Fruit fly (Drosophila melanogaster): ENCODE measurements around the gene snk.

Gene snk

DNA sequence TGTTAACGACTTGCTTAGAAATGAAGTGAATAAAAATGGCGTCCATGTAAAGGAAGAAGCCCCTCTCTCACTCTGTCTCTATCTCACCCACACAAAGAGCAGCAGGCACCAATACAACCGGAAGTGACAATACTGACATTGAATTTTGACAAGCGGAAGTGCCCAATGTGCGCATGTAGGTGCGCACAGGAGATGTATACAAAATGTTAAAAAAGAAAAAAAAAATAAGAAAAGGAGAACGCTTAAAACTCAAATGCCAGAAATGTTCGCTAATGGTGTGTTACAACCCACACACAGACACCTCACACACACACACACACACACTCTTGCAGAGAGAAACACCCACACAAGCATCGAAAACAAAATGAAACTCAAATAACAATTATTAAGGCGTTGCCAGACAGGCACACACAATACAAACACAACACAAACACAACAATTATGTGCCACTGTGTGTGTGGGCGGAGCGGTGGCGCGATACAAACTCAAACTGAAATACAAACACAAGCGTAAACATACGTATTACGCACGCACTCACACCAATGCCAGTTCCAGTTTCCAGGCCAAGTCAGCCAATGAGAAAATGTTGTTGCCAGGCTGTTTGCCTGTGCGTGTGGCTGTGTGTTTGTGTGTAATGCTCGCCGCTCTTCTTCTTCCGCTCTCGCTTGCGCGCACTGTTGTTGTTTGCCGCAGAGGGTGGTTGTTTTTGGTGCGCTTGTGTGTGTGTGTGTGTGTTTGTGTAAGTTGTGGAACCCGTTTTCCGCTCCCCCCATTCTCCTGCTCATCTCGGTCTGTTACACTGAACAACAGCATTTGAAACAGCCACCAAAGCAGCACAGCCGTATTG, 21.4 kb upstream of the snk start (continued):
- TF ChIP-seq br (GFP tag; optimal IDR thresholded peaks at IDR 0.05): no peak
- no peak for TF ChIP-seq foxo (GFP tag; optimal IDR thresholded peaks at IDR 0.05)
- no peak for TF ChIP-seq CG9705 (GFP tag; optimal IDR thresholded peaks at IDR 0.05)

DNA sequence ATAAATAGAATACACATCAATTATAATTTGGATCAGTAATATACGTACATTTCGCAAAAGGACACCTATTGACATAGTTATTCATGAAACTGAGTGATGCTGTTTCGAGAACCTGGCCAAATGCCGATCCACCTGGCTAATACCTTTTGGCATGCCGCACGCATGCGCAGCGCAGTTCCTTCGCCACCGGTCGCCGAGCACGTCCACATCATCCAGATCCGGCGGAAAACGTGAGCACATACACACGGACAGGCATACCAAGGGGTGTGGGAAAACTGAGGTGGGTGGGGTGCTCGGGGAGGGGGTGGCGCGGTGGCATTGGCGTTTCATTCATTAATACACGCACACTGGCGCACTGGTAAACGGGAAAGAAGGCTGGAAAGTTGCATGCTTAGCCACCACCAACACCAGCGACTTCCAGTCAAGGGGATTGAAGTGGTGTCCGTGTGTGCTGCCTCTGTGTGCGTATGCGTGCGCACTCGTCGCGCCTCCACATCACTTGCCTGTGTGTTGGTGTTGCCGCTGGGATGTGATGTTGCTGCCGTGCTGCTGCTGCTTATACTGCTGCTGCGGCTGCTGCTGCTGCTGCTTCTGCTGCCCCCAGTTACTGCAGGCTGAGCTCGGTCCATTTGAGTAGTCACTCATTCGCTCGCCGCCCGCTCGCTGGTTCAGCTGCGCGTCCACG, 14.7 kb upstream of the snk start, which contains the start of gene sim:
Gene sim, plus strand, starts transcription at position 635 of the 685 bp plus-strand sequence.
- TF ChIP-seq N (GFP tag; optimal IDR thresholded peaks at IDR 0.05): no peak
- TF ChIP-seq Myc (optimal IDR thresholded peaks at IDR 0.05): no peak
- no peak for TF ChIP-seq jim (GFP tag; optimal IDR thresholded peaks at IDR 0.05)
- TF ChIP-seq Rel (GFP tag; optimal IDR thresholded peaks at IDR 0.05): no peak
- TF ChIP-seq Rel (tag; optimal IDR thresholded peaks at IDR 0.05): no peak
- no peak for TF ChIP-seq dsf (GFP tag; optimal IDR thresholded peaks at IDR 0.05; ENCODE audit: borderline replicate concordance)
- no peak for TF ChIP-seq OdsH (GFP tag; optimal IDR thresholded peaks at IDR 0.05)
- TF ChIP-seq sv (GFP tag; optimal IDR thresholded peaks at IDR 0.05): no peak
- TF ChIP-seq dl (GFP tag; optimal IDR thresholded peaks at IDR 0.05; ENCODE audit: insufficient read depth in 1 of 2, partially characterized antibody in 2 of 2): no peak
- TF ChIP-seq GATAd (GFP tag; optimal IDR thresholded peaks at IDR 0.05): no peak
- TF ChIP-seq psq (GFP tag; optimal IDR thresholded peaks at IDR 0.05): no peak
- no peak for TF ChIP-seq Vsx2 (GFP tag; optimal IDR thresholded peaks at IDR 0.05; ENCODE audit: partially characterized antibody)
- TF ChIP-seq br (GFP tag; optimal IDR thresholded peaks at IDR 0.05): no peak
- TF ChIP-seq Sp1 (GFP tag; optimal IDR thresholded peaks at IDR 0.05): no peak

DNA sequence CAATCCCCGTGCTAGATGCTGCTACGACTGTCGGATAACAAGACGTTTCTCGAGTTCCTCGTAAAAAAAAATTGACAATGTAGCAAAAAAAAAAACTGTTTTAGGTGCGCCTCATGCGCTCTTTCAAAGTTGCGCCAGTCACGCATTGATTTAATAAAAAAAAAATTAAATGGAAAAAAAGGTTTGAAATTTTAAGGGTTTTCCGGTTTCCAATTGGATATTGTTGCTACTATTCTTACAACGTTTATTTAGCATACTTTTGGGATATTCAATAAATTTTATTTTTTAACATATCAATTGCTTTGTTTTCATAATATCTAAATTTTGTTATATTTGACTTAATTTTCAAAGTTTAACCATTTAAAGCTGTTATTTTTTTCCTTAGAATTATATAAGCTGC, 14.0 kb upstream of the snk start:
- no peak for TF ChIP-seq foxo (GFP tag; optimal IDR thresholded peaks at IDR 0.05)
- TF ChIP-seq Sp1 (GFP tag; optimal IDR thresholded peaks at IDR 0.05): no peak
- TF ChIP-seq Myc (optimal IDR thresholded peaks at IDR 0.05): no peak
- TF ChIP-seq dsf (GFP tag; optimal IDR thresholded peaks at IDR 0.05; ENCODE audit: borderline replicate concordance): no peak
- no peak for TF ChIP-seq dmrt93B (GFP tag; optimal IDR thresholded peaks at IDR 0.05)
- TF ChIP-seq CG32264 (GFP tag; optimal IDR thresholded peaks at IDR 0.05): no peak
- TF ChIP-seq usp (GFP tag; optimal IDR thresholded peaks at IDR 0.05): no peak
- TF ChIP-seq h (GFP tag; optimal IDR thresholded peaks at IDR 0.05): no peak
- no peak for TF ChIP-seq Jra (GFP tag; optimal IDR thresholded peaks at IDR 0.05)
- no peak for TF ChIP-seq OdsH (GFP tag; optimal IDR thresholded peaks at IDR 0.05)
- TF ChIP-seq Hnf4 (GFP tag; optimal IDR thresholded peaks at IDR 0.05): no peak
- TF ChIP-seq CrebA (GFP tag; optimal IDR thresholded peaks at IDR 0.05; ENCODE audit: borderline replicate concordance): no peak
- no peak for TF ChIP-seq dl (GFP tag; optimal IDR thresholded peaks at IDR 0.05; ENCODE audit: insufficient read depth in 1 of 2, partially characterized antibody in 2 of 2)
- no peak for TF ChIP-seq ey (GFP tag; optimal IDR thresholded peaks at IDR 0.05)

dm6 chr3R:13051942-13052693, 9.5 kb upstream of the snk start, which contains the start of gene pic:
pic (plus strand) TSS chr3R:13052245.
- TF ChIP-seq Hr83 (GFP tag; optimal IDR thresholded peaks at IDR 0.05; ENCODE audit: poor library complexity, severe bottlenecking) (peak; percentile 74), pan (optimal IDR thresholded peaks at IDR 0.05) (no peak), N (GFP tag; optimal IDR thresholded peaks at IDR 0.05) (no peak)

DNA sequence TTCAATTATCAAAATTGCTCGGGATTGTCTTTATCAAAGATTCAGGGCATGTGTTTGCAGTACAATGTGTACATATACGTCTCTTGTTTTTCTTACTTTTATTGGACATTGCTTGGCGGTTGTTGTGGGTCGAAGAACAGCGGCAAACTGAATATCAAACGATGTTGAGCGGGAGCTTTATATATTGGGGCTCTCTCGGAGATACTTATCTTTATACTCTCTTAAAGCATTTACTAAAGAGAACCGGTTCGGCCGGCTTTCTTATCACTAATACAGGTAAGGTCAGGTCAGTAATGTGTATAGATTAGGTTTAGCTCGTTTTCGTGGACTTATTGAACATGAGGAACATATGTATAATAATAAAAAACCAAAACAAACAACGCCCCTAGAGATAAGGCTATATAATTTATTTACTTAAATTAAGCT, 8.7 kb upstream of the snk start, which contains the start of gene CG7966:
Gene CG7966, minus strand, starts transcription at position 156 of the 426 bp plus-strand sequence.
- TF ChIP-seq dl (GFP tag; optimal IDR thresholded peaks at IDR 0.05; ENCODE audit: insufficient read depth in 1 of 2, partially characterized antibody in 2 of 2) (peak; percentile 30 to 58), dsf (GFP tag; optimal IDR thresholded peaks at IDR 0.05; ENCODE audit: borderline replicate concordance) (no peak), CG32264 (GFP tag; optimal IDR thresholded peaks at IDR 0.05) (no peak), lola (GFP tag; optimal IDR thresholded peaks at IDR 0.05) (no peak), CG9705 (GFP tag; optimal IDR thresholded peaks at IDR 0.05) (no peak), h (GFP tag; optimal IDR thresholded peaks at IDR 0.05) (no peak), CrebA (GFP tag; optimal IDR thresholded peaks at IDR 0.05; ENCODE audit: borderline replicate concordance) (no peak), Rel (GFP tag; optimal IDR thresholded peaks at IDR 0.05) (no peak), Rel (tag; optimal IDR thresholded peaks at IDR 0.05) (peak; percentile 86), HLH106 (tag; optimal IDR thresholded peaks at IDR 0.05) (no peak), Abd-B (GFP tag; optimal IDR thresholded peaks at IDR 0.05) (no peak), rgr (GFP tag; optimal IDR thresholded peaks at IDR 0.05) (no peak), woc (GFP tag; optimal IDR thresholded peaks at IDR 0.05) (no peak), foxo (GFP tag; optimal IDR thresholded peaks at IDR 0.05) (peak in 1 of 2 experiments; percentile 92), ey (GFP tag; optimal IDR thresholded peaks at IDR 0.05) (no peak), dmrt93B (GFP tag; optimal IDR thresholded peaks at IDR 0.05) (no peak), Jra (GFP tag; optimal IDR thresholded peaks at IDR 0.05) (peak; percentile 15), brk (GFP tag; optimal IDR thresholded peaks at IDR 0.05) (no peak), Hnf4 (GFP tag; optimal IDR thresholded peaks at IDR 0.05) (peak; percentile 73), psq (GFP tag; optimal IDR thresholded peaks at IDR 0.05) (no peak), N (GFP tag; optimal IDR thresholded peaks at IDR 0.05) (no peak), OdsH (GFP tag; optimal IDR thresholded peaks at IDR 0.05) (peak; percentile 35), br (GFP tag; optimal IDR thresholded peaks at IDR 0.05) (peak; percentile 5), pan (optimal IDR thresholded peaks at IDR 0.05) (no peak), Vsx2 (GFP tag; optimal IDR thresholded peaks at IDR 0.05; ENCODE audit: partially characterized antibody) (peak; percentile 83), fru (GFP tag; optimal IDR thresholded peaks at IDR 0.05) (no peak), usp (GFP tag; optimal IDR thresholded peaks at IDR 0.05) (no peak), GATAd (GFP tag; optimal IDR thresholded peaks at IDR 0.05) (no peak), jim (GFP tag; optimal IDR thresholded peaks at IDR 0.05) (peak; percentile 53)

Measured in whole organism, wandering third instar larva.